Worm (Caenorhabditis elegans): ENCODE data around the gene ztf-7.
A peak's percentile ranks its signal among the peaks of the same experiment; 100 is the strongest.

ztf-7 gene

DNA sequence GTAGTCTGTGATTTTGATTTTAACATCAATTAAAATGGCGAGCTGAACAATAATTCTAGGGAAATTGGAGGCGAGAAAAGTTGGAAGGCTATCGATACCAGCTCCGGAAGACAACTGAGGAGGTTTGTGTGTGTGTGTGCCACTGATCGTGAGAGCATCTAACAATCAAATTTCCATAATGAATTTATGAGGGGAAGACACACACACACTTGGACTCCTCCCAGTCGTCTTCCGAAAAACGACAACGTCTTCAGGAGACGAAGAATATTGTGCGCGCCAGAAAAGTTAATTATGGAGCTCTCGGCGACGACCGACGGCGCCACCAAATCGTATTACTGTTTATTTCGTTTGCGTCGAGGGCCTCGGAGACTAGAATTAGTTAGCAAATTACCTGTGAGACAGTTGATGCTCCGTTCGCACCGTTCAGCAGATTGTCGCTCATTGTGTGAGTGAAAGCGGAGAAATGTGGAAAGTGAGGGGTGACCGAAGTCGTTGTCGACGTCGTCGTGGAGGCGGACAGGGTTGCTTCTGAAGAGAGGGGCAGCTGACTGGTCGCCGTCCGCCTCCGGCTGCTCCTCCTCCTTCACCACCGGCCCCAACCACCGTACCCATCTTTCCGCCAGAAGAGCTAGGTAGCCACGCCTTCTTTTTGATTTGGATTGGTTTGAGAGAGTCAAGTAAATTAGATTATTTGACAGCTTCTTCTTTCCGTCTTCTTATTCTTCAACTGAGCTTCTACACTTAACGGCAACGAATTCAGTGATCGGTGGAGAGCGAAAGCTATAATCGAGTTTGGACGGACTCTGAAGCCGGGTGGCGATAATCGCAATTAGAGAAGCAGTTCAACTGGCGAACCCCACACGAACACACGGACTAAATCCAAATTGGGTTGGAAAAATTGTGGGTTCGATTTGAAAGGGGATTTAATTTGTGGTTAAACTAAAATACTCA lies 20.4 kb downstream of the ztf-7 start, which contains the start of gene unc-42:
Gene unc-42, minus strand, starts transcription at position 564 of the 951 bp plus-strand sequence.
- TF ChIP-seq ceh-22 (tag; optimal IDR thresholded peaks at IDR 0.05), result no peak
- TF ChIP-seq nhr-11 (tag; optimal IDR thresholded peaks at IDR 0.05), result no peak
- TF ChIP-seq nfya-1 (tag; optimal IDR thresholded peaks at IDR 0.05), result peak; percentile 33
- no peak for TF ChIP-seq tbx-7 (tag; optimal IDR thresholded peaks at IDR 0.05)
- TF ChIP-seq ceh-31 (tag; optimal IDR thresholded peaks at IDR 0.05), result peak; percentile 69

DNA sequence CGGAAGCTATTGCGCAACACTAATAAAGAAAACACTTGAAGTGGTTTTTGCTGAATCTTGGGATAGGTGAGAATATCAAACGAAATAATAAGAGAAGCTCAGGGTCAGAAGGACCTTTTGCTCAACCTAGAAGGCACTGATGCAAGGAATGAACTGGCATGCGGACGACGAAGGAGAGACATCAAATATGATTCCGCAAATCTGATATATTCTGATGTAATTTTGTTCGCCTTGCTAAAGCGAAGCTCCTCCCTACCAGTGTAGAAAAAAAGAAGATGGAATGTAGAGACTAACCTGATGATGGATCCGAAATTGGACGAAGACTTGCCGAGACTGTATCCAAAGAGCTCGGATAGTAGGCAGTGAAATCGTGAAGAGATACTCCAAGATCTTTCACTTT lies 21.6 kb downstream of the ztf-7 start:
- TF ChIP-seq unc-86 (tag; optimal IDR thresholded peaks at IDR 0.05), result no peak
- no peak for TF ChIP-seq unc-42 (tag; optimal IDR thresholded peaks at IDR 0.05)
- no peak for TF ChIP-seq C38D4.7 (GFP tag; optimal IDR thresholded peaks at IDR 0.05)
- no peak for TF ChIP-seq ceh-34 (tag; optimal IDR thresholded peaks at IDR 0.05)
- TF ChIP-seq nhr-232 (tag; optimal IDR thresholded peaks at IDR 0.05), result no peak

DNA sequence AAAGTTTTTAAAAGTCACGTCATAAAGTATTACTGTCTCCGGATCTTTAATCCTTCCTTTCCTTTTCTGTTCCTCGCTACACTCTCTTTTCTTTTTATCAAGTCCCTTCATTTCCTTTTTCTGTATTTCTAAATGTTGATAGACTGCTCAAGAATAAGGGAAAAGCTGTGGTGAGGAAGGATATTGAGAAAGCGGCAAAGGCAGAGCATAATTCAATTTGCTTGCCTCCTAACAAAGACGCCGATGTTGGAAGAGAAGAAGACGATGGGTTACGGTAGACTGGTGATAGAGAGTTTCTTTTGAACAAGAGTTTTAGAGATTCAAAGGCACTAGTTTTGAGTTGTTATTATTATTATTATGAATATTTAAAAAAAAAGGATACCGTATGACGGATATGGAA lies 23.9 kb downstream of the ztf-7 start:
- TF ChIP-seq nhr-232 (tag; optimal IDR thresholded peaks at IDR 0.05) (no peak), ceh-31 (tag; optimal IDR thresholded peaks at IDR 0.05) (peak; percentile 15), mec-3 (tag; optimal IDR thresholded peaks at IDR 0.05; ENCODE audit: borderline replicate concordance) (no peak)

DNA sequence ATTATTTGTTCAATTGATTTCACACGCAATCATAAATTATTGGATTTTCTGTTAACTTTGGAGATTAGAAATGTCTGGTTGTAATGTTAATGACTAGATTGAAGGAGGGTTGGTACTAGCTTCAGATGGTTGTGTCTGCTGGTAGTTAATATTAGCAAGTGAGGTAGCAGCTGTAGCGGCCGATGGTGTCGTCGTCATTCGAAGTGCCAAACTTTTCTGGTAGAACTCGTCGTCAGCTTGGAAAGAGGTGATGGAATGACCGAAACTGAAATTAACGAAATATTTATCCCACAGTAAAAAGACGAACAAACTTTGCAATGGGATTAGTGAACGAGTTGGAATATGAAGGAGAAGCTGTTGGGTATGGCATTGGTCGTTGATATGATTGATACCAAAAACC lies 25.0 kb downstream of the ztf-7 start:
- TF ChIP-seq ceh-34 (tag; optimal IDR thresholded peaks at IDR 0.05), result no peak
- TF ChIP-seq hlh-8 (tag; optimal IDR thresholded peaks at IDR 0.05), result no peak
- no peak for TF ChIP-seq ceh-2 (tag; optimal IDR thresholded peaks at IDR 0.05)
- TF ChIP-seq ceh-24 (tag; optimal IDR thresholded peaks at IDR 0.05), result no peak
- TF ChIP-seq madf-2 (tag; optimal IDR thresholded peaks at IDR 0.05), result no peak
- TF ChIP-seq ama-1 (optimal IDR thresholded peaks at IDR 0.05), result no peak

DNA sequence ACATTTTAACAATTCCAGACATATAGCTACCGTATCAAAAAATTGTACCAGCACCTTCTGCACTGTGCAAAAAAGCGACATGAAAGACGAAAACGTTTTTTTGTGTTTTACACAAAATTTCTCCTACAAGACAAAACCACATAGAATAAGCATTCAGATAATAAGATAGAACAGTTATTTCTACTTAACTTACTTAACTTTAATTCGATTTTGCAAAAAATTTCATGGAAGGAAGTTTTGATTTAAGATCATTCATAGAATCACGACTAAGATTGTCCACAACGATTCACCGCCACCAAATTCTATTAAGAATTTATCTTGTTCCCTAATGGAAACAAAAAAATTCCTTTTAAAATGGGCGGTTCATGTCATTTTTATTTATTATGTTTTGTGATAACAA lies 25.7 kb downstream of the ztf-7 start:
- TF ChIP-seq ceh-31 (tag; optimal IDR thresholded peaks at IDR 0.05), result no peak
- no peak for TF ChIP-seq odd-2 (tag; optimal IDR thresholded peaks at IDR 0.05)
- TF ChIP-seq mec-3 (tag; optimal IDR thresholded peaks at IDR 0.05; ENCODE audit: borderline replicate concordance), result no peak
- TF ChIP-seq fax-1 (tag; optimal IDR thresholded peaks at IDR 0.05), result no peak
- TF ChIP-seq hlh-13 (GFP tag; optimal IDR thresholded peaks at IDR 0.05), result no peak
- TF ChIP-seq gmeb-2 (tag; optimal IDR thresholded peaks at IDR 0.05), result no peak
- no peak for TF ChIP-seq ceh-18 (tag; optimal IDR thresholded peaks at IDR 0.05)
- no peak for TF ChIP-seq madf-2 (tag; optimal IDR thresholded peaks at IDR 0.05)
- TF ChIP-seq ceh-9 (tag; optimal IDR thresholded peaks at IDR 0.05), result no peak
- no peak for TF ChIP-seq ttx-3 (tag; optimal IDR thresholded peaks at IDR 0.05)
- no peak for TF ChIP-seq ets-4 (tag; optimal IDR thresholded peaks at IDR 0.05)
- no peak for TF ChIP-seq npax-4 (tag; optimal IDR thresholded peaks at IDR 0.05)
- TF ChIP-seq ceh-34 (tag; optimal IDR thresholded peaks at IDR 0.05), result no peak

DNA sequence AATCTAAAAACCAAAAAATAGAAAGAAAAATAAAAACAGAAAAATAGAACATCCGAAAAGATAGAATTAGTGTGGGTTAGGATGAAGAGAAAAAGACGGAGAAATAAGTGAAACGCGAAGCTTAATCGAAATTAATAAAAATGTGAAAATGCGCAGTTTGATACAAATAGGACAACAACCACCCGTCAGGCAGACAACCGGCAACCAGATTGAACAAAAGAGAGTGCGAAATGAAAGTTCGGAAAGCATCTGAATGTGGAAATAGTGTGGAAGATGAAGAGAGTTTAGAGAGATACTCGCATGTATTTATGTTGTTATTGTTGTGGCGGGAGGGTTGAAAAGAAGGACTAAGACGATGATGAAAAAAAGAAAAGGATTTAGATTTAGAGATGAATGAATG lies 31.1 kb downstream of the ztf-7 start:
- TF ChIP-seq sdc-2 (tag; optimal IDR thresholded peaks at IDR 0.05) (no peak), ref-2 (tag; optimal IDR thresholded peaks at IDR 0.05) (no peak), nhr-232 (tag; optimal IDR thresholded peaks at IDR 0.05) (no peak), ets-4 (tag; optimal IDR thresholded peaks at IDR 0.05) (no peak), C08G9.2 (tag; optimal IDR thresholded peaks at IDR 0.05) (no peak), tbx-2 (tag; optimal IDR thresholded peaks at IDR 0.05) (no peak), ahr-1 (tag; optimal IDR thresholded peaks at IDR 0.05) (no peak), K09A11.1 (tag; optimal IDR thresholded peaks at IDR 0.05; ENCODE audit: insufficient read depth) (no peak), dmd-4 (tag; optimal IDR thresholded peaks at IDR 0.05; ENCODE audit: borderline replicate concordance) (no peak), pag-3 (tag; optimal IDR thresholded peaks at IDR 0.05; ENCODE audit: borderline replicate concordance) (no peak), ceh-24 (tag; optimal IDR thresholded peaks at IDR 0.05) (no peak), ama-1 (optimal IDR thresholded peaks at IDR 0.05) (no peak), syd-9 (tag; optimal IDR thresholded peaks at IDR 0.05) (no peak), ceh-31 (tag; optimal IDR thresholded peaks at IDR 0.05) (no peak), ceh-30 (tag; optimal IDR thresholded peaks at IDR 0.05) (no peak), fkh-6 (tag; optimal IDR thresholded peaks at IDR 0.05) (no peak), hlh-30 (tag; optimal IDR thresholded peaks at IDR 0.05; ENCODE audit: insufficient read depth) (no peak), K02D7.2 (tag; optimal IDR thresholded peaks at IDR 0.05) (no peak)
